Fruit fly (Drosophila melanogaster): Measurements from ENCODE around the gene Daxx.

Gene Daxx

DNA sequence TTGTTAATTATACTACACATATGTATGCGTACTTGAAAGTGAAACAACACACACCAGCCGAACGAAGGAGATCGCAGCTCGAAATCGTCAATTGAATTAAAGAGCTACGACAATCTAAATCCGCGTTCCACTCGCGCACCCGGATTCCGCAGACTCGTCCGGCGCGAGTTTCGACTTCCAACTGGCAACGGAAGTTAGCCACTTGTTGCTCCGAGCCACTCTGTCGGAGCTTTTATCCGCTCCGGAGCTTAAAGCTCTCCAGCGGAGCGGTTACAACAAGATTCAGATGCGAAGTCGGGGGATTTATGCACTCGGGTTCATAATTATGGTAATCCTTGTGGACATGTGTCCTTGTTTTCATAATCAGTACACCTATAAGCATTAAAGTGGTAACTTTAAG lies 15.2 kb upstream of the Daxx start, which contains the start of gene Rchy1 (continued):
- TF ChIP-seq lmd (GFP tag; IDR thresholded peaks at IDR 0.05) (no peak), twi (tag; optimal IDR thresholded peaks at IDR 0.05) (no peak), C15 (GFP tag; IDR thresholded peaks at IDR 0.05) (no peak), CG15073 (GFP tag; optimal IDR thresholded peaks at IDR 0.05) (no peak), Rfx (GFP tag; IDR thresholded peaks at IDR 0.05) (peak; percentile 45; the same call in 1 of the 2 replicates), Nf-YB (GFP tag; optimal IDR thresholded peaks at IDR 0.05) (no peak), HmgD (GFP tag; optimal IDR thresholded peaks at IDR 0.05) (no peak), MESR4 (GFP tag; optimal IDR thresholded peaks at IDR 0.05) (peak; percentile 3), Trl (optimal IDR thresholded peaks at IDR 0.05) (no peak), Trl (GFP tag; optimal IDR thresholded peaks at IDR 0.05) (peak; percentile 20), ranshi (GFP tag; IDR thresholded peaks at IDR 0.05) (peak; percentile 9; the same call in 1 of the 2 replicates), abd-A (tag; optimal IDR thresholded peaks at IDR 0.05) (no peak), HLH4C (GFP tag; IDR thresholded peaks at IDR 0.05; ENCODE audit: partially characterized antibody) (no peak), jing (GFP tag; optimal IDR thresholded peaks at IDR 0.05) (no peak), pho (GFP tag; optimal IDR thresholded peaks at IDR 0.05) (no peak), Aef1 (GFP tag; IDR thresholded peaks at IDR 0.05) (no peak), CG2116 (GFP tag; optimal IDR thresholded peaks at IDR 0.05) (no peak), tap (tag; optimal IDR thresholded peaks at IDR 0.05) (no peak), Mrtf (GFP tag; IDR thresholded peaks at IDR 0.05) (no peak), PHDP (tag; optimal IDR thresholded peaks at IDR 0.05) (peak; percentile 18), CG12299 (tag; optimal IDR thresholded peaks at IDR 0.05) (peak; percentile 13), CG15269 (tag; optimal IDR thresholded peaks at IDR 0.05) (peak; percentile 33), CG1792 (GFP tag; optimal IDR thresholded peaks at IDR 0.05) (no peak), bbx (GFP tag; IDR thresholded peaks at IDR 0.05; ENCODE audit: partially characterized antibody) (peak; percentile 36; the same call in 1 of the 2 replicates), CG6791 (GFP tag; IDR thresholded peaks at IDR 0.05; ENCODE audit: partially characterized antibody) (no peak), CG5953 (GFP tag; IDR thresholded peaks at IDR 0.05) (no peak), CG10267 (tag; optimal IDR thresholded peaks at IDR 0.05) (no peak), seq (GFP tag; IDR thresholded peaks at IDR 0.05) (peak; percentile 17; the same call in 1 of the 2 replicates), Deaf1 (tag; optimal IDR thresholded peaks at IDR 0.05) (peak; percentile 79), D (optimal IDR thresholded peaks at IDR 0.05) (no peak), D (GFP tag; optimal IDR thresholded peaks at IDR 0.05) (no peak), bowl (GFP tag; IDR thresholded peaks at IDR 0.05) (0 out of 2 replicates have a peak, but pooled peaks have one; percentile 12), bcd (GFP tag; optimal IDR thresholded peaks at IDR 0.05) (peak; percentile 12), so (GFP tag; IDR thresholded peaks at IDR 0.05) (peak; percentile 62; the same call in 1 of the 3 replicates), Hr3 (GFP tag; optimal IDR thresholded peaks at IDR 0.05) (no peak), CG14014 (GFP tag; IDR thresholded peaks at IDR 0.05) (peak; percentile 12; the same call in 1 of the 2 replicates), Fer2 (tag; optimal IDR thresholded peaks at IDR 0.05) (no peak), CG17359 (tag; optimal IDR thresholded peaks at IDR 0.05) (peak; percentile 4), Rx (GFP tag; IDR thresholded peaks at IDR 0.05) (no peak), CG6654 (GFP tag; optimal IDR thresholded peaks at IDR 0.05) (no peak), CG30431 (GFP tag; optimal IDR thresholded peaks at IDR 0.05) (no peak), ssp (GFP tag; IDR thresholded peaks at IDR 0.05) (no peak), sqz (GFP tag; optimal IDR thresholded peaks at IDR 0.05) (no peak), insv (GFP tag; optimal IDR thresholded peaks at IDR 0.05) (no peak), stwl (tag; optimal IDR thresholded peaks at IDR 0.05) (no peak), schlank (tag; optimal IDR thresholded peaks at IDR 0.05) (no peak), Awh (GFP tag; IDR thresholded peaks at IDR 0.05) (no peak), BtbVII (GFP tag; optimal IDR thresholded peaks at IDR 0.05) (no peak), Ravus (GFP tag; IDR thresholded peaks at IDR 0.05) (no peak), her (GFP tag; optimal IDR thresholded peaks at IDR 0.05) (peak; percentile 37), Hmr (GFP tag; optimal IDR thresholded peaks at IDR 0.05) (peak; percentile 46), Neu2 (GFP tag; optimal IDR thresholded peaks at IDR 0.05; ENCODE audit: borderline replicate concordance) (no peak)

All from whole organism, embryonic.